Worm (Caenorhabditis elegans) whole organism, mixed stage, embryonic: ENCODE results near the gene T10B5.8.
A peak's percentile ranks its signal among the peaks of the same experiment; 100 is the strongest.

Experiments
- M03D4.4 ChIP-seq: sonication (generic microtip); optimal IDR thresholded peaks from 2 replicates; lab custom pipeline; 2017; ENCODE audit warnings: mild to moderate bottlenecking, missing genetic modification characterization, missing compliant biosample characterization
- bed-3 ChIP-seq: fragments of 200-800 bp; sonication (Bioruptor generic); optimal IDR thresholded peaks from 3 replicates; lab custom pipeline; 2018; ENCODE audit warnings: mild to moderate bottlenecking, missing genetic modification characterization, moderate library complexity, missing compliant biosample characterization
- blmp-1 ChIP-seq: fragments of 150-350 bp; optimal IDR thresholded peaks from 2 replicates; lab custom pipeline; 2014; ENCODE audit warnings: missing biosample characterization, missing genetic modification characterization
- ceh-39 ChIP-seq: fragments of 150-350 bp; optimal IDR thresholded peaks from 2 replicates; lab custom pipeline; 2014; ENCODE audit warnings: missing biosample characterization, missing genetic modification characterization
- ceh-43 ChIP-seq: fragments of 200-800 bp; sonication (Bioruptor generic); optimal IDR thresholded peaks from 2 replicates; lab custom pipeline; 2018; ENCODE audit warnings: mild to moderate bottlenecking, missing genetic modification characterization, moderate library complexity, missing compliant biosample characterization
- ceh-83 ChIP-seq: fragments of 200-800 bp; sonication (Bioruptor generic); optimal IDR thresholded peaks from 2 replicates; lab custom pipeline; 2018; ENCODE audit warnings: mild to moderate bottlenecking, missing genetic modification characterization, missing compliant biosample characterization
- ces-1 ChIP-seq: fragments of 150-350 bp; optimal IDR thresholded peaks from 2 replicates; lab custom pipeline; 2014; ENCODE audit warnings: missing biosample characterization, missing genetic modification reagents, missing genetic modification characterization
- cnd-1 ChIP-seq: fragments of 200-800 bp; sonication (Bioruptor generic); optimal IDR thresholded peaks from 2 replicates; lab custom pipeline; 2018; ENCODE audit warnings: mild to moderate bottlenecking, missing genetic modification characterization, missing compliant biosample characterization
- drap-1 ChIP-seq: fragments of 200-800 bp; sonication (Bioruptor generic); optimal IDR thresholded peaks from 3 replicates; lab custom pipeline; 2018; ENCODE audit warnings: mild to moderate bottlenecking, missing genetic modification characterization, missing compliant biosample characterization
- elt-1 ChIP-seq: sonication (generic microtip); optimal IDR thresholded peaks from 2 replicates; lab custom pipeline; 2017; ENCODE audit warnings: missing genetic modification characterization, mild to moderate bottlenecking, missing compliant biosample characterization, antibody characterized with exemption, moderate library complexity, borderline replicate concordance; ENCODE audit not compliant: insufficient read depth
- elt-3 ChIP-seq: fragments of 150-350 bp; optimal IDR thresholded peaks from 2 replicates; lab custom pipeline; 2014; ENCODE audit warnings: missing biosample characterization, missing genetic modification characterization
- ham-2 ChIP-seq: fragments of 200-800 bp; sonication (Bioruptor generic); optimal IDR thresholded peaks from 2 replicates; lab custom pipeline; 2018; ENCODE audit warnings: mild to moderate bottlenecking, missing genetic modification characterization, missing compliant biosample characterization
- hlh-1 ChIP-seq: fragments of 150-350 bp; optimal IDR thresholded peaks from 2 replicates; lab custom pipeline; 2014; ENCODE audit warnings: missing biosample characterization, missing genetic modification reagents, missing genetic modification characterization
- lin-13 ChIP-seq: fragments of 150-350 bp; optimal IDR thresholded peaks from 2 replicates; lab custom pipeline; 2014; ENCODE audit warnings: missing biosample characterization, missing genetic modification characterization
- lin-32 ChIP-seq: fragments of 200-800 bp; sonication (Bioruptor generic); optimal IDR thresholded peaks from 2 replicates; lab custom pipeline; 2018; ENCODE audit warnings: mild to moderate bottlenecking, missing genetic modification characterization, missing compliant biosample characterization
- lsy-2 ChIP-seq: fragments of 150-350 bp; optimal IDR thresholded peaks from 2 replicates; lab custom pipeline; 2014; ENCODE audit warnings: missing biosample characterization, missing genetic modification characterization
- mab-5 ChIP-seq: fragments of 150-350 bp; optimal IDR thresholded peaks from 2 replicates; lab custom pipeline; 2014; ENCODE audit warnings: missing biosample characterization, missing genetic modification characterization
- mls-2 ChIP-seq: sonication (generic microtip); optimal IDR thresholded peaks from 2 replicates; lab custom pipeline; 2016; ENCODE audit warnings: mild to moderate bottlenecking, missing genetic modification characterization, moderate library complexity, missing compliant biosample characterization
- nhr-12 ChIP-seq: fragments of 150-350 bp; optimal IDR thresholded peaks from 2 replicates; lab custom pipeline; 2014; ENCODE audit warnings: missing biosample characterization, missing genetic modification characterization
- nhr-2 ChIP-seq: fragments of 150-350 bp; optimal IDR thresholded peaks from 2 replicates; lab custom pipeline; 2014; ENCODE audit warnings: missing biosample characterization, missing genetic modification characterization
- nhr-237 ChIP-seq: fragments of 150-350 bp; optimal IDR thresholded peaks from 2 replicates; lab custom pipeline; 2014; ENCODE audit warnings: missing biosample characterization, missing genetic modification characterization
- nhr-28 ChIP-seq: fragments of 150-350 bp; optimal IDR thresholded peaks from 2 replicates; lab custom pipeline; 2014; ENCODE audit warnings: missing biosample characterization, missing genetic modification characterization
- nhr-76 ChIP-seq: sonication (generic microtip); optimal IDR thresholded peaks from 2 replicates; lab custom pipeline; 2017; ENCODE audit warnings: missing biosample characterization, missing genetic modification characterization
- pha-4 ChIP-seq: fragments of 150-350 bp; optimal IDR thresholded peaks from 2 replicates; lab custom pipeline; 2018; ENCODE audit warnings: missing biosample characterization, missing genetic modification reagents, missing genetic modification characterization
- sem-2 ChIP-seq: fragments of 200-800 bp; sonication (Bioruptor generic); optimal IDR thresholded peaks from 2 replicates; lab custom pipeline; 2018; ENCODE audit warnings: mild to moderate bottlenecking, missing genetic modification characterization, missing compliant biosample characterization
- snpc-4 ChIP-seq: fragments of 150-350 bp; optimal IDR thresholded peaks from 2 replicates; lab custom pipeline; 2014; ENCODE audit warnings: missing biosample characterization, missing genetic modification characterization
- sptf-1 ChIP-seq: sonication (generic microtip); optimal IDR thresholded peaks from 2 replicates; lab custom pipeline; 2017; ENCODE audit warnings: mild to moderate bottlenecking, missing genetic modification characterization, moderate library complexity, missing compliant biosample characterization
- tbx-8 ChIP-seq: fragments of 200-800 bp; sonication (Bioruptor generic); optimal IDR thresholded peaks from 2 replicates; lab custom pipeline; 2018; ENCODE audit warnings: mild to moderate bottlenecking, missing genetic modification characterization, moderate library complexity, missing compliant biosample characterization
- unc-39 ChIP-seq: fragments of 150-350 bp; optimal IDR thresholded peaks from 2 replicates; lab custom pipeline; 2014; ENCODE audit warnings: missing biosample characterization, missing genetic modification characterization
- unc-62 ChIP-seq: fragments of 150-350 bp; optimal IDR thresholded peaks from 2 replicates; lab custom pipeline; 2014; ENCODE audit warnings: missing biosample characterization, missing genetic modification reagents, missing genetic modification characterization
- zip-8 ChIP-seq: fragments of 150-350 bp; optimal IDR thresholded peaks from 2 replicates; lab custom pipeline; 2014; ENCODE audit warnings: missing biosample characterization, missing genetic modification characterization
- ztf-11 ChIP-seq: fragments of 150-350 bp; optimal IDR thresholded peaks from 2 replicates; lab custom pipeline; 2014; ENCODE audit warnings: missing biosample characterization, missing genetic modification characterization

Gene T10B5.8

ce11 chrV:1856176-1856575 lies 14.3 kb downstream of the T10B5.8 start, which contains the start of gene T10B5.10:
Gene T10B5.10, minus strand, starts transcription at chrV:1856276.
- TF ChIP-seq elt-3 (tag; lab: Kevin White, UChicago) (no peak), nhr-237 (tag; lab: Kevin White, UChicago) (no peak), hlh-1 (tag; lab: Kevin White, UChicago) (no peak), elt-1 (tag; lab: Kevin White, UChicago) (no peak), ham-2 (GFP tag; lab: Kevin White, UChicago) (no peak)

ce11 chrV:1857840-1858239 lies 16.0 kb downstream of the T10B5.8 start:
- TF ChIP-seq blmp-1 (tag; lab: Kevin White, UChicago) (no peak), sem-2 (GFP tag; lab: Kevin White, UChicago) (no peak), sptf-1 (tag; lab: Kevin White, UChicago) (no peak), nhr-28 (tag; lab: Kevin White, UChicago) (no peak), lin-13 (tag; lab: Kevin White, UChicago) (no peak), tbx-8 (no peak), cnd-1 (tag; lab: Kevin White, UChicago) (no peak), lin-32 (no peak), nhr-237 (tag; lab: Kevin White, UChicago) (no peak), ztf-11 (tag; lab: Kevin White, UChicago) (no peak), snpc-4 (no peak), ceh-39 (no peak), M03D4.4 (no peak), ces-1 (GFP tag; lab: Kevin White, UChicago) (no peak), ham-2 (GFP tag; lab: Kevin White, UChicago) (no peak), bed-3 (GFP tag; lab: Kevin White, UChicago) (no peak), drap-1 (GFP tag; lab: Kevin White, UChicago) (no peak), mab-5 (tag; lab: Kevin White, UChicago) (no peak)

- TF ChIP-seq ces-1 (GFP tag; lab: Kevin White, UChicago) (peak; percentile 82), M03D4.4 (no peak)
Observed at ce11 chrV:1862954-1863353, 21.1 kb downstream of the T10B5.8 start.

- TF ChIP-seq unc-62 (GFP tag; lab: Kevin White, UChicago) (no peak), bed-3 (GFP tag; lab: Kevin White, UChicago) (no peak), nhr-76 (tag; lab: Kevin White, UChicago) (no peak), ceh-39 (no peak), pha-4 (no peak), nhr-2 (no peak), lin-32 (no peak), ceh-43 (no peak), hlh-1 (tag; lab: Kevin White, UChicago) (no peak), zip-8 (tag; lab: Kevin White, UChicago) (no peak), sem-2 (GFP tag; lab: Kevin White, UChicago) (no peak)
Observed at ce11 chrV:1864997-1865396, 23.2 kb downstream of the T10B5.8 start.

- no peak for TF ChIP-seq nhr-12 (tag; lab: Kevin White, UChicago)
- no peak for TF ChIP-seq ztf-11 (tag; lab: Kevin White, UChicago)
- no peak for TF ChIP-seq lsy-2 (tag; lab: Kevin White, UChicago)
- TF ChIP-seq sem-2 (GFP tag; lab: Kevin White, UChicago): no peak
- no peak for TF ChIP-seq unc-39 (tag; lab: Kevin White, UChicago)
- no peak for TF ChIP-seq ces-1 (GFP tag; lab: Kevin White, UChicago)
- no peak for TF ChIP-seq sptf-1 (tag; lab: Kevin White, UChicago)
- TF ChIP-seq elt-3 (tag; lab: Kevin White, UChicago): no peak
- TF ChIP-seq tbx-8: no peak
- no peak for TF ChIP-seq ham-2 (GFP tag; lab: Kevin White, UChicago)
- TF ChIP-seq blmp-1 (tag; lab: Kevin White, UChicago): no peak
Observed at ce11 chrV:1868025-1868424, 26.2 kb downstream of the T10B5.8 start.

- TF ChIP-seq ztf-11 (tag; lab: Kevin White, UChicago) (peak; percentile 49), lin-13 (tag; lab: Kevin White, UChicago) (peak; percentile 97), ceh-43 (peak; percentile 54), nhr-12 (tag; lab: Kevin White, UChicago) (no peak), tbx-8 (peak; percentile 52), bed-3 (GFP tag; lab: Kevin White, UChicago) (peak; percentile 54), unc-39 (tag; lab: Kevin White, UChicago) (no peak), pha-4 (peak; percentile 89), unc-62 (GFP tag; lab: Kevin White, UChicago) (peak; percentile 28), sem-2 (GFP tag; lab: Kevin White, UChicago) (no peak), mls-2 (tag; lab: Kevin White, UChicago) (peak; percentile 85), sptf-1 (tag; lab: Kevin White, UChicago) (peak; percentile 92), nhr-2 (no peak), elt-1 (tag; lab: Kevin White, UChicago) (no peak), ham-2 (GFP tag; lab: Kevin White, UChicago) (peak; percentile 23), drap-1 (GFP tag; lab: Kevin White, UChicago) (peak; percentile 60), snpc-4 (no peak), zip-8 (tag; lab: Kevin White, UChicago) (no peak), elt-3 (tag; lab: Kevin White, UChicago) (no peak), blmp-1 (tag; lab: Kevin White, UChicago) (peak; percentile 20), ceh-83 (GFP tag; lab: Kevin White, UChicago) (peak; percentile 72), ces-1 (GFP tag; lab: Kevin White, UChicago) (peak; percentile 68), hlh-1 (tag; lab: Kevin White, UChicago) (peak; percentile 12), nhr-28 (tag; lab: Kevin White, UChicago) (no peak), nhr-237 (tag; lab: Kevin White, UChicago) (peak; percentile 83), nhr-76 (tag; lab: Kevin White, UChicago) (no peak), M03D4.4 (peak; percentile 80), lsy-2 (tag; lab: Kevin White, UChicago) (peak; percentile 81), mab-5 (tag; lab: Kevin White, UChicago) (no peak), lin-32 (no peak)
Observed at ce11 chrV:1868596-1869263, 26.9 kb downstream of the T10B5.8 start, which contains the start of gene knl-3. Gene knl-3, plus strand, starts transcription at chrV:1869213.
